Fruit fly (Drosophila melanogaster): ENCODE data around the gene CG42717.

- TF ChIP-seq Myc (optimal IDR thresholded peaks at IDR 0.05) = no peak
- TF ChIP-seq ttk (optimal IDR thresholded peaks at IDR 0.05) = no peak
Measured at dm6 chr3L:16045831-16046336, 12.9 kb upstream of the CG42717 start.
